Worm (Caenorhabditis elegans): Measurements from ENCODE around the gene H04D03.6.

- TF ChIP-seq dve-1 (tag; optimal IDR thresholded peaks at IDR 0.05) (no peak), eyg-1 (tag; optimal IDR thresholded peaks at IDR 0.05) (no peak), pqm-1 (tag; optimal IDR thresholded peaks at IDR 0.05) (no peak), ceh-30 (tag; optimal IDR thresholded peaks at IDR 0.05) (no peak), pha-4 (tag; optimal IDR thresholded peaks at IDR 0.05) (no peak), ets-4 (tag; optimal IDR thresholded peaks at IDR 0.05) (no peak), mec-3 (tag; optimal IDR thresholded peaks at IDR 0.05; ENCODE audit: borderline replicate concordance) (no peak), hlh-30 (tag; optimal IDR thresholded peaks at IDR 0.05; ENCODE audit: insufficient read depth) (no peak)
These were observed 3.9 kb upstream of the H04D03.6 start, which contains the start of the genes H04D03.2 and ecps-2 for ce11 chrIII:10442355-10443140.

All from whole organism, late embryonic.